Worm (Caenorhabditis elegans): ENCODE measurements around the gene F46C8.8.

DNA sequence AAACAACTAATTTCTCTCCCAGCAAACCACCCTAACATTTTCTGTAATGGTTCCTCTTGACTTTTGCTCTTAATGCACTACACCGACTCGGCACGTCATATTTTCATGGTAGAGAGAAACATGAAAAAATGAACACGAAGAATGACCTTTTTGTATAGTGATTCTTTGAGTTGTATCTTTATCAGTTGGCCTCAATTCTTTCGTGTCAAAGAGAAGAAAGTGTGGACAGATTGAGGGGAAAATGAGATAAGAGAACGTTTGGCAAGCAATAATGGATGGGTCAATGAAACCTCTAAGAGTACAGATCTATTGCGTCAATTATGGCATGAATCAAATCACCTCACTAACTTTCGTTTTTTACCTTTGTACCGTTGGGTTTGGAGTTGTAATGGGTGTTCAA is 21.7 kb upstream of the F46C8.8 start:
- TF ChIP-seq hmbx-1 (tag; optimal IDR thresholded peaks at IDR 0.05) (no peak), flt-1 (GFP tag; IDR thresholded peaks at IDR 0.05) (no peak), ama-1 (optimal IDR thresholded peaks at IDR 0.05) (no peak), B0310.2 (tag; optimal IDR thresholded peaks at IDR 0.05) (no peak), scrt-1 (GFP tag; IDR thresholded peaks at IDR 0.05) (no peak), pes-1 (GFP tag; IDR thresholded peaks at IDR 0.05) (no peak), hmg-4 (GFP tag; optimal IDR thresholded peaks at IDR 0.05) (no peak)
